Fruit fly (Drosophila melanogaster): ENCODE measurements around the gene Sol1.

dm6 chr3R:12379708-12380107 is 6.3 kb upstream of the Sol1 start, which contains the start of gene GstD8:
- TF ChIP-seq EcR (GFP tag; optimal IDR thresholded peaks at IDR 0.05) (no peak), psq (optimal IDR thresholded peaks at IDR 0.05) (no peak), Dll (optimal IDR thresholded peaks at IDR 0.05) (no peak)
